Worm (Caenorhabditis elegans) whole organism, L1 larva: ENCODE measurements around the gene B0410.1.

Experiments
- blmp-1 ChIP-seq: fragments of 150-350 bp; optimal IDR thresholded peaks from 2 replicates; lab custom pipeline; 2014; ENCODE audit warnings: missing biosample characterization, missing genetic modification characterization
- ceh-8 ChIP-seq: fragments of 200-800 bp; sonication (Bioruptor generic); optimal IDR thresholded peaks from 2 replicates; lab custom pipeline; 2018; ENCODE audit warnings: mild to moderate bottlenecking, missing genetic modification characterization, moderate library complexity, missing compliant biosample characterization
- ceh-88 ChIP-seq: fragments of 200-800 bp; sonication (Bioruptor generic); IDR thresholded peaks from 2 replicates; pipeline ENCODE4 v1.3.6; 2022; ENCODE audit warnings: missing genetic modification characterization, missing compliant biosample characterization
- elt-2 ChIP-seq: sonication (generic microtip); optimal IDR thresholded peaks from 2 replicates; lab custom pipeline; 2016; ENCODE audit warnings: missing genetic modification characterization, mild to moderate bottlenecking, inconsistent platforms, missing compliant biosample characterization, missing genetic modification reagents
- nhr-12 ChIP-seq: sonication (generic microtip); optimal IDR thresholded peaks from 2 replicates; lab custom pipeline; 2017; ENCODE audit warnings: missing biosample characterization, missing genetic modification characterization
- nhr-28 ChIP-seq: fragments of 150-350 bp; optimal IDR thresholded peaks from 2 replicates; lab custom pipeline; 2014; ENCODE audit warnings: missing biosample characterization, missing genetic modification characterization
- sptf-1 ChIP-seq: fragments of 150-350 bp; optimal IDR thresholded peaks from 2 replicates; lab custom pipeline; 2014; ENCODE audit warnings: missing biosample characterization, missing genetic modification characterization
- zag-1 ChIP-seq: fragments of 150-350 bp; optimal IDR thresholded peaks from 2 replicates; lab custom pipeline; 2014; ENCODE audit warnings: missing biosample characterization, missing genetic modification characterization
- ztf-11 ChIP-seq, 2 experiments: sonication (generic microtip); optimal IDR thresholded peaks; 2 replicates each; lab custom pipeline; 2016 to 2017; ENCODE audit warnings: missing genetic modification characterization in 2 of 2, missing biosample characterization in 1 of 2, missing compliant biosample characterization in 1 of 2

- TF ChIP-seq elt-2 (tag; lab: Kevin White, UChicago) (no peak), sptf-1 (tag; lab: Kevin White, UChicago) (no peak), ceh-8 (GFP tag; lab: Kevin White, UChicago) (no peak), ceh-88 (GFP tag; lab: Robert Waterston, UW) (no peak), nhr-28 (no peak), ztf-11 (tag; optimal IDR thresholded peaks at IDR 0.05; lab: Kevin White, UChicago) (no peak), nhr-12 (tag; lab: Kevin White, UChicago) (no peak), zag-1 (tag; lab: Kevin White, UChicago) (no peak), blmp-1 (peak; percentile 85)
Observed at ce11 chrX:2874598-2874997, 19.8 kb upstream of the B0410.1 start.
